ENCODE assay signal across 1 fruit fly cellular context in the genomic region with DNA sequence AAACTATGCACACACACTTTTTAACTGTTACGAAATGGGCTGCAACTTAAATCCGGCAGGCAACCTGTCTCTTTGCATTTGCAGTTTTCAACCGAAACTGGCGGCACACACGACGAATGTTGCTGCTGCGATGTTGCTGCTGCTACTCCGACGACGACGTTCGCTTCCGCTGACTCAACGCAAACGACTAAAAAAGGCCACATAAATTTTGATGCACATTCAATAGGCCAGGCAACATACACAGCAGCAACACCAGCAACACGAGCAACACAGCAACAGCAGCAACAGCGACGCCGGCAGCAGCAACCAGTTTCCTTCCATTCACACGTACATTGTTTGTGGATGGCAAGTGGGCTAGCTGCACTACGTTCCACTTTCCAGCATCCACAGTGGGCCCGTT.
TF ChIP-seq lines count a peak whose summit lies in the region.

A gene (minus strand): TSS at position 192 of the 400 bp plus-strand sequence.

TF ChIP-seq in whole organism, embryonic, 481 proteins besides CTCF, POLR2A, EP300 and RAD21 (continued from another document):
- TF ChIP-seq nom (GFP tag; optimal IDR thresholded peaks at IDR 0.05; lab: Kevin White, UChicago) (peak; percentile 4), CG3838 (GFP tag; optimal IDR thresholded peaks at IDR 0.05; lab: Kevin White, UChicago) (peak; percentile 94), CG34224 (GFP tag; IDR thresholded peaks at IDR 0.05; lab: Robert Waterston, UW; ENCODE audit: partially characterized antibody) (0 out of 3 replicates have a peak, but pooled peaks have one; percentile 8)
TF ChIP-seq in whole organism, embryonic: peak in this region for 15.
